3 fruit fly cellular contexts compared by ENCODE assay signal in genomic region chrX:4669438-4669837, dm6.
TF ChIP-seq lines count a peak whose summit lies in the region.

No protein-coding gene starts in this region.

- TF ChIP-seq CTCF in whole organism, embryonic (GFP tag; optimal IDR thresholded peaks at IDR 0.05; lab: Kevin White, UChicago): no peak

TF ChIP-seq in whole organism, embryonic, 481 proteins besides CTCF, POLR2A, EP300 and RAD21:
- TF ChIP-seq slbo (GFP tag; IDR thresholded peaks at IDR 0.05; lab: Robert Waterston, UW) (peak; percentile 36; the same call in 1 of the 2 replicates), zf30C (GFP tag; optimal IDR thresholded peaks at IDR 0.05; lab: Kevin White, UChicago) (peak; percentile 17), HLH3B (GFP tag; IDR thresholded peaks at IDR 0.05; lab: Robert Waterston, UW) (no peak), h (optimal IDR thresholded peaks at IDR 0.05; lab: Kevin White, UChicago) (no peak), row (GFP tag; IDR thresholded peaks at IDR 0.05; lab: Robert Waterston, UW) (peak; percentile 35; the same call in 2 of the 3 replicates), gro (GFP tag; optimal IDR thresholded peaks at IDR 0.05; lab: Kevin White, UChicago) (peak; percentile 1), CG11695 (GFP tag; IDR thresholded peaks at IDR 0.05; lab: Robert Waterston, UW) (0 out of 3 replicates have a peak, but pooled peaks have one; percentile 11), CG2120 (GFP tag; optimal IDR thresholded peaks at IDR 0.05; lab: Kevin White, UChicago) (peak; percentile 42), ara (GFP tag; IDR thresholded peaks at IDR 0.05; lab: Robert Waterston, UW) (no peak), CG15601 (tag; optimal IDR thresholded peaks at IDR 0.05; lab: Kevin White, UChicago) (no peak), Antp (GFP tag; optimal IDR thresholded peaks at IDR 0.05; lab: Kevin White, UChicago) (peak; percentile 1), sd (tag; optimal IDR thresholded peaks at IDR 0.05; lab: Kevin White, UChicago) (peak; percentile 68), CG31388 (GFP tag; optimal IDR thresholded peaks at IDR 0.05; lab: Kevin White, UChicago) (no peak), gcm (GFP tag; optimal IDR thresholded peaks at IDR 0.05; lab: Kevin White, UChicago) (peak; percentile 45), hkb (optimal IDR thresholded peaks at IDR 0.05; lab: Kevin White, UChicago) (no peak), hkb (GFP tag; IDR thresholded peaks at IDR 0.05; lab: Robert Waterston, UW) (0 out of 2 replicates have a peak, but pooled peaks have one; percentile 22), zfh2 (GFP tag; optimal IDR thresholded peaks at IDR 0.05; lab: Kevin White, UChicago) (peak; percentile 26), Pdp1 (GFP tag; optimal IDR thresholded peaks at IDR 0.05; lab: Kevin White, UChicago) (peak in 1 of 2 experiments; percentile 77), Rfx (GFP tag; IDR thresholded peaks at IDR 0.05; lab: Robert Waterston, UW) (peak; percentile 30; the same call in 1 of the 2 replicates), crol (GFP tag; IDR thresholded peaks at IDR 0.05; lab: Robert Waterston, UW) (peak; percentile 71), CG9932 (GFP tag; IDR thresholded peaks at IDR 0.05; lab: Robert Waterston, UW) (0 out of 2 replicates have a peak, but pooled peaks have one; percentile 13), Drgx (GFP tag; IDR thresholded peaks at IDR 0.05; lab: Robert Waterston, UW) (peak; percentile 32; the same call in 1 of the 2 replicates), E2f2 (GFP tag; IDR thresholded peaks at IDR 0.05; lab: Robert Waterston, UW) (0 out of 2 replicates have a peak, but pooled peaks have one; percentile 7), chinmo (GFP tag; IDR thresholded peaks at IDR 0.05; lab: Robert Waterston, UW; ENCODE audit: partially characterized antibody) (0 out of 4 replicates have a peak, but pooled peaks have one; percentile 55)

TF ChIP-seq in whole organism, prepupa, 60 proteins besides CTCF, POLR2A, EP300 and RAD21:
- TF ChIP-seq Blimp-1 (GFP tag; optimal IDR thresholded peaks at IDR 0.05; lab: Kevin White, UChicago) (no peak), CG15336 (GFP tag; IDR thresholded peaks at IDR 0.05; lab: Robert Waterston, UW) (0 out of 2 replicates have a peak, but pooled peaks have one; percentile 36), esn (GFP tag; optimal IDR thresholded peaks at IDR 0.05; lab: Kevin White, UChicago) (no peak), fkh (GFP tag; optimal IDR thresholded peaks at IDR 0.05; lab: Kevin White, UChicago) (peak; percentile 1), Hr4 (GFP tag; optimal IDR thresholded peaks at IDR 0.05; lab: Kevin White, UChicago) (no peak), CG8119 (GFP tag; IDR thresholded peaks at IDR 0.05; lab: Robert Waterston, UW) (peak; percentile 41; the same call in 1 of the 3 replicates), eg (GFP tag; IDR thresholded peaks at IDR 0.05; lab: Robert Waterston, UW) (0 out of 3 replicates have a peak, but pooled peaks have one; percentile 38), CG7368 (GFP tag; optimal IDR thresholded peaks at IDR 0.05; lab: Kevin White, UChicago) (no peak), CG32006 (GFP tag; optimal IDR thresholded peaks at IDR 0.05; lab: Kevin White, UChicago) (peak; percentile 10)

TF ChIP-seq in whole organism, pupa, 21 proteins besides CTCF, POLR2A, EP300 and RAD21:
- TF ChIP-seq CG8301 (tag; optimal IDR thresholded peaks at IDR 0.05; lab: Kevin White, UChicago) (no peak), Ets98B (GFP tag; IDR thresholded peaks at IDR 0.05; lab: Robert Waterston, UW) (peak; percentile 10; the same call in 1 of the 2 replicates), CG8159 (tag; optimal IDR thresholded peaks at IDR 0.05; lab: Kevin White, UChicago) (no peak), rn (GFP tag; IDR thresholded peaks at IDR 0.05; lab: Robert Waterston, UW) (no peak), CG4496 (GFP tag; IDR thresholded peaks at IDR 0.05; lab: Robert Waterston, UW) (no peak), CG32121 (GFP tag; IDR thresholded peaks at IDR 0.05; lab: Robert Waterston, UW) (no peak), D1 (tag; optimal IDR thresholded peaks at IDR 0.05; lab: Kevin White, UChicago) (no peak), CG17806 (tag; optimal IDR thresholded peaks at IDR 0.05; lab: Kevin White, UChicago) (no peak), CG10348 (GFP tag; IDR thresholded peaks at IDR 0.05; lab: Robert Waterston, UW) (no peak), gl (tag; optimal IDR thresholded peaks at IDR 0.05; lab: Kevin White, UChicago) (no peak), CG9948 (tag; optimal IDR thresholded peaks at IDR 0.05; lab: Kevin White, UChicago) (no peak), CG13204 (GFP tag; optimal IDR thresholded peaks at IDR 0.05; lab: Kevin White, UChicago) (no peak), EcR (GFP tag; optimal IDR thresholded peaks at IDR 0.05; lab: Kevin White, UChicago) (no peak), fd96Ca (GFP tag; IDR thresholded peaks at IDR 0.05; lab: Robert Waterston, UW) (0 out of 3 replicates have a peak, but pooled peaks have one; percentile 10), Snoo (tag; optimal IDR thresholded peaks at IDR 0.05; lab: Kevin White, UChicago) (no peak), CG15710 (tag; optimal IDR thresholded peaks at IDR 0.05; lab: Kevin White, UChicago) (no peak), CG34367 (tag; optimal IDR thresholded peaks at IDR 0.05; lab: Kevin White, UChicago) (no peak)
